Fruit fly (Drosophila melanogaster) whole organism, embryonic: ENCODE results near the gene Sfxn2.

Source experiments
- Aef1 ChIP-seq: fragments of 200-800 bp; sonication (Bioruptor generic); IDR thresholded peaks from 3 replicates; pipeline ENCODE4 v1.3.6; 2022; ENCODE audit warnings: missing biosample characterization, missing genetic modification characterization
- Asciz ChIP-seq: fragments of 200-800 bp; sonication (Bioruptor generic); optimal IDR thresholded peaks from 2 replicates; lab custom pipeline; 2017; ENCODE audit warnings: missing biosample characterization, mild to moderate bottlenecking, missing genetic modification characterization, missing genetic modification reagents
- BEAF-32 ChIP-seq: fragments of 200-800 bp; sonication (Bioruptor generic); optimal IDR thresholded peaks from 3 replicates; lab custom pipeline; 2017; ENCODE audit warnings: missing biosample characterization, missing genetic modification characterization, mild to moderate bottlenecking, moderate library complexity, missing genetic modification reagents
- CG1024 ChIP-seq: fragments of 200-800 bp; sonication (Bioruptor generic); IDR thresholded peaks from 2 replicates; pipeline ENCODE4 v1.3.6; 2022; ENCODE audit warnings: missing biosample characterization, missing genetic modification characterization
- CG11695 ChIP-seq: fragments of 200-800 bp; sonication (Bioruptor generic); IDR thresholded peaks from 3 replicates; pipeline ENCODE4 v1.3.6; 2022; ENCODE audit warnings: missing biosample characterization, missing genetic modification characterization
- CG11696 ChIP-seq: fragments of 200-800 bp; sonication (Bioruptor generic); IDR thresholded peaks from 2 replicates; pipeline ENCODE4 v1.3.6; 2022; ENCODE audit warnings: missing biosample characterization, missing genetic modification characterization
- CG13287 ChIP-seq: fragments of 200-800 bp; sonication (Bioruptor generic); IDR thresholded peaks from 2 replicates; pipeline ENCODE4 v1.3.6; 2022; ENCODE audit warnings: missing biosample characterization, missing genetic modification characterization; ENCODE audit not compliant: partially characterized antibody
- CG13296 ChIP-seq: fragments of 200-800 bp; sonication (Bioruptor generic); optimal IDR thresholded peaks from 3 replicates; lab custom pipeline; 2018; ENCODE audit warnings: missing biosample characterization, mild to moderate bottlenecking, missing genetic modification characterization
- CG15269 ChIP-seq: fragments of 200-800 bp; sonication (Bioruptor generic); optimal IDR thresholded peaks from 2 replicates; lab custom pipeline; 2018; ENCODE audit warnings: missing biosample characterization, mild to moderate bottlenecking, missing genetic modification characterization, moderate library complexity
- CG15601 ChIP-seq: fragments of 200-800 bp; sonication (Bioruptor generic); optimal IDR thresholded peaks from 3 replicates; lab custom pipeline; 2019; ENCODE audit warnings: missing biosample characterization, mild to moderate bottlenecking, missing genetic modification characterization, moderate library complexity
- CG15696 ChIP-seq: fragments of 200-800 bp; sonication (Bioruptor generic); optimal IDR thresholded peaks from 2 replicates; lab custom pipeline; 2019; ENCODE audit warnings: missing biosample characterization, mild to moderate bottlenecking, missing genetic modification characterization, moderate library complexity
- CG1647 ChIP-seq: fragments of 200-800 bp; sonication (Bioruptor generic); optimal IDR thresholded peaks from 3 replicates; lab custom pipeline; 2016; ENCODE audit warnings: missing biosample characterization, missing genetic modification characterization
- CG2199 ChIP-seq: fragments of 200-800 bp; sonication (Bioruptor generic); IDR thresholded peaks from 3 replicates; pipeline ENCODE4 v1.3.6; 2022; ENCODE audit warnings: missing biosample characterization, missing genetic modification characterization
- CG8924 ChIP-seq: fragments of 200-800 bp; optimal IDR thresholded peaks from 3 replicates; lab custom pipeline; 2019; ENCODE audit warnings: missing biosample characterization, mild to moderate bottlenecking, missing genetic modification characterization, moderate library complexity
- D19A ChIP-seq: fragments of 200-800 bp; optimal IDR thresholded peaks from 3 replicates; lab custom pipeline; 2019; ENCODE audit warnings: missing biosample characterization, mild to moderate bottlenecking, missing genetic modification characterization, moderate library complexity
- Dref ChIP-seq: fragments of 200-800 bp; sonication (Bioruptor generic); IDR thresholded peaks from 2 replicates; pipeline ENCODE4 v1.3.6; 2022; ENCODE audit warnings: missing biosample characterization, missing genetic modification characterization
- Ets65A ChIP-seq: fragments of 200-800 bp; sonication (Bioruptor generic); peaks from one replicate; lab custom pipeline; 2016; ENCODE audit warnings: missing biosample characterization, missing genetic modification characterization
- Fer1 ChIP-seq: fragments of 200-800 bp; sonication (Bioruptor generic); optimal IDR thresholded peaks from 2 replicates; lab custom pipeline; 2017; ENCODE audit warnings: missing biosample characterization, mild to moderate bottlenecking, missing genetic modification characterization
- Gsc ChIP-seq: fragments of 200-800 bp; sonication (Bioruptor generic); IDR thresholded peaks from 2 replicates; pipeline ENCODE4 v1.3.6; 2022; ENCODE audit warnings: missing biosample characterization, missing genetic modification characterization
- HHEX ChIP-seq: fragments of 200-800 bp; sonication (Bioruptor generic); optimal IDR thresholded peaks from 3 replicates; lab custom pipeline; 2017; ENCODE audit warnings: missing biosample characterization, mild to moderate bottlenecking, missing genetic modification characterization, missing genetic modification reagents
- HLH3B ChIP-seq: fragments of 200-800 bp; sonication (Bioruptor generic); IDR thresholded peaks from 2 replicates; pipeline ENCODE4 v1.3.6; 2022; ENCODE audit warnings: missing biosample characterization, missing genetic modification characterization
- Med ChIP-seq: fragments of 200-800 bp; sonication (Bioruptor generic); peaks from one replicate; lab custom pipeline; 2016; ENCODE audit warnings: missing biosample characterization, missing genetic modification characterization, mild to moderate bottlenecking, inconsistent platforms, moderate library complexity
- Rfx ChIP-seq: fragments of 200-800 bp; sonication (Bioruptor generic); IDR thresholded peaks from 2 replicates; pipeline ENCODE4 v1.3.6; 2022; ENCODE audit warnings: missing biosample characterization, missing genetic modification characterization
- abd-A ChIP-seq: fragments of 200-800 bp; sonication (Bioruptor generic); optimal IDR thresholded peaks from 3 replicates; lab custom pipeline; 2019; ENCODE audit warnings: missing biosample characterization, mild to moderate bottlenecking, missing genetic modification characterization, moderate library complexity
- chinmo ChIP-seq: fragments of 200-800 bp; sonication (Bioruptor generic); IDR thresholded peaks from 4 replicates; pipeline ENCODE4 v1.3.6; 2022; ENCODE audit warnings: missing biosample characterization, missing genetic modification characterization; ENCODE audit not compliant: partially characterized antibody
- ci ChIP-seq: fragments of 200-800 bp; sonication (Bioruptor generic); IDR thresholded peaks from 3 replicates; pipeline ENCODE4 v1.3.6; 2022; ENCODE audit warnings: missing biosample characterization, missing genetic modification characterization
- crol ChIP-seq: fragments of 200-800 bp; sonication (Bioruptor generic); IDR thresholded peaks from 2 replicates; pipeline ENCODE4 v1.3.6; 2022; ENCODE audit warnings: missing biosample characterization, missing genetic modification characterization
- dimm ChIP-seq: fragments of 200-800 bp; sonication (Bioruptor generic); IDR thresholded peaks from 2 replicates; pipeline ENCODE4 v1.3.6; 2022; ENCODE audit warnings: missing biosample characterization, missing genetic modification characterization
- disco-r ChIP-seq: fragments of 200-800 bp; sonication (Bioruptor generic); optimal IDR thresholded peaks from 2 replicates; lab custom pipeline; 2016; ENCODE audit warnings: missing biosample characterization, missing genetic modification characterization
- eyg ChIP-seq: fragments of 200-800 bp; sonication (Bioruptor generic); optimal IDR thresholded peaks from 3 replicates; lab custom pipeline; 2016; ENCODE audit warnings: missing biosample characterization, missing genetic modification characterization
- gcm2 ChIP-seq: fragments of 200-800 bp; sonication (Bioruptor generic); optimal IDR thresholded peaks from 2 replicates; lab custom pipeline; 2016; ENCODE audit warnings: missing biosample characterization, missing genetic modification characterization
- lab ChIP-seq: fragments of 200-800 bp; sonication (Bioruptor generic); optimal IDR thresholded peaks from 3 replicates; lab custom pipeline; 2017; ENCODE audit warnings: missing biosample characterization, missing genetic modification characterization, mild to moderate bottlenecking, moderate library complexity, missing genetic modification reagents
- pb ChIP-seq: fragments of 200-800 bp; sonication (Bioruptor generic); optimal IDR thresholded peaks from 3 replicates; lab custom pipeline; 2016; ENCODE audit warnings: missing biosample characterization, missing genetic modification characterization
- phol ChIP-seq: fragments of 200-800 bp; sonication (Bioruptor generic); optimal IDR thresholded peaks from 3 replicates; lab custom pipeline; 2018; ENCODE audit warnings: missing biosample characterization, mild to moderate bottlenecking, missing genetic modification characterization, moderate library complexity
- ranshi ChIP-seq: fragments of 200-800 bp; sonication (Bioruptor generic); IDR thresholded peaks from 2 replicates; pipeline ENCODE4 v1.3.6; 2022; ENCODE audit warnings: missing biosample characterization, missing genetic modification characterization
- sd ChIP-seq: fragments of 200-800 bp; sonication (Bioruptor generic); optimal IDR thresholded peaks from 3 replicates; lab custom pipeline; 2018; ENCODE audit warnings: missing biosample characterization, mild to moderate bottlenecking, missing genetic modification characterization, moderate library complexity
- sima ChIP-seq: fragments of 200-800 bp; sonication (Bioruptor generic); optimal IDR thresholded peaks from 2 replicates; lab custom pipeline; 2016; ENCODE audit warnings: missing biosample characterization, missing genetic modification characterization
- sr ChIP-seq: fragments of 200-800 bp; sonication (Bioruptor generic); IDR thresholded peaks from 3 replicates; pipeline ENCODE4 v1.3.6; 2022; ENCODE audit warnings: missing biosample characterization, missing genetic modification characterization
- sug ChIP-seq: fragments of 200-800 bp; optimal IDR thresholded peaks from 2 replicates; lab custom pipeline; 2019; ENCODE audit warnings: missing biosample characterization, mild to moderate bottlenecking, missing genetic modification characterization, moderate library complexity
- unc-4 ChIP-seq: fragments of 200-800 bp; sonication (Bioruptor generic); IDR thresholded peaks from 2 replicates; pipeline ENCODE4 v1.3.6; 2022; ENCODE audit warnings: missing biosample characterization, missing genetic modification characterization; ENCODE audit not compliant: partially characterized antibody
- vfl ChIP-seq: fragments of 200-800 bp; sonication (Bioruptor generic); optimal IDR thresholded peaks from 2 replicates; lab custom pipeline; 2016; ENCODE audit warnings: missing biosample characterization, missing genetic modification characterization
- zfh1 ChIP-seq: fragments of 200-800 bp; sonication (Bioruptor generic); IDR thresholded peaks from 3 replicates; pipeline ENCODE4 v1.3.6; 2022; ENCODE audit warnings: missing biosample characterization, missing genetic modification characterization

Gene Sfxn2

DNA sequence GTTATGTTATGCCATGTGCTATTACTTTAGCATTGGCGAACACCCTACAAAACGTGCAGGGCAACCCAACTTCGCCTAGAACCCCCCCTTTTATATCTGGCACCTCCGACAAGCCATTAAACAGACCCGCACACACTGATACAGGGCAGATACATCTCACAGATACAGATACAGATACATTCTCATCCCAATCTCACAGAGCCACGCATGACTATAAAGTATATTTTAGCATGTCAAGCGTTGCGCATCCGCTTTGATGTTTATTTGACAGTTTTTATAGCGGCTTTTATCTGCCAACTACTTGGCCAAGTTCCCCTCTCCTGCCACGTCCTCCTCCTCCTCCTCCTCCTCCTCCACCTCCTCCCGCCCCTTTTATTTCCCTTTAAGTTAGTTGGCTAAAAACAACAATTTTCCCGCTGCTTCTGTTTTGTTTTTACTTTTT is 43.6 kb upstream of the Sfxn2 start (continued):
- no peak for TF ChIP-seq HLH3B (GFP tag; lab: Robert Waterston, UW)
- no peak for TF ChIP-seq Gsc (GFP tag; lab: Robert Waterston, UW)
- TF ChIP-seq D19A (tag; lab: Kevin White, UChicago): peak; percentile 39
- peak; percentile 94 for TF ChIP-seq abd-A (tag; lab: Kevin White, UChicago)
- no peak for TF ChIP-seq zfh1 (GFP tag; lab: Robert Waterston, UW)
- TF ChIP-seq CG13296 (GFP tag; lab: Kevin White, UChicago): peak; percentile 14
- no peak for TF ChIP-seq ranshi
- peak; percentile 1 for TF ChIP-seq sug (tag; lab: Kevin White, UChicago)
- no peak for TF ChIP-seq CG1647 (GFP tag; lab: Kevin White, UChicago)
- TF ChIP-seq CG15601 (tag; lab: Kevin White, UChicago): no peak
- TF ChIP-seq phol (tag; lab: Kevin White, UChicago): no peak
- TF ChIP-seq gcm2: no peak
- no peak for TF ChIP-seq eyg (GFP tag; lab: Kevin White, UChicago)
- peak; percentile 36 for TF ChIP-seq CG15269 (tag; lab: Kevin White, UChicago)
- no peak for TF ChIP-seq CG13287 (GFP tag; lab: Robert Waterston, UW)
- no peak for TF ChIP-seq sima (GFP tag; lab: Kevin White, UChicago)
- no peak for TF ChIP-seq disco-r (GFP tag; lab: Kevin White, UChicago)
- no peak for TF ChIP-seq CG1024
- no peak for TF ChIP-seq CG8924 (tag; lab: Kevin White, UChicago)
- no peak for TF ChIP-seq CG11696 (GFP tag; lab: Robert Waterston, UW)
- TF ChIP-seq chinmo (GFP tag; lab: Robert Waterston, UW): 0 out of 4 replicates have a peak, but pooled peaks have one; percentile 71
- 0 out of 3 replicates have a peak, but pooled peaks have one; percentile 28 for TF ChIP-seq sr (GFP tag; lab: Robert Waterston, UW)
- TF ChIP-seq Dref (GFP tag; lab: Robert Waterston, UW): no peak
- TF ChIP-seq Asciz (GFP tag; lab: Kevin White, UChicago): no peak
- TF ChIP-seq unc-4: no peak
- TF ChIP-seq vfl (GFP tag; lab: Kevin White, UChicago): no peak
- TF ChIP-seq BEAF-32 (GFP tag; lab: Kevin White, UChicago): no peak
- no peak for TF ChIP-seq Fer1 (GFP tag; lab: Kevin White, UChicago)
- peak; percentile 30; the same call in 1 of the 3 replicates for TF ChIP-seq Aef1
- TF ChIP-seq dimm: no peak
- TF ChIP-seq, all 482 proteins: peak for 29

DNA sequence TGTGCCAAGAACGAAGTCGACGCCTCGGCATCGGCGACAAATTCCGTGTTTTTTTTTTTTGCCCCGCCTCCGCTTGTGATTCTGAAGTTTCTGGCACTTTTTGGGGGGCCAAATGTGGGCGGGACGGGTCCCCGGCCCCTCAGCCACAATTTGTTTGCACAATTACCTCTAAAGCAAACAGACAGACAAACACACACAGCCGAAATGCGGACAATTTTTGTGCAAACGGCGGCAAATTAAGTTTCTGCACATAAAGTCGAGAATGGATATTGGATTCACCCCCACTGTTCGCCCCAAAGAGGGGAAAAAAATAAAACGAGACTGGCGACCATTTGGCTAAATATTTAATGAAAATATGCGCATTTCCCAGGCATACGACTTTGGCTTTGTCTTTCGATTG is 42.5 kb upstream of the Sfxn2 start:
- TF ChIP-seq CG2199 (GFP tag; lab: Robert Waterston, UW): peak; percentile 71; the same call in 1 of the 3 replicates
- TF ChIP-seq ci (GFP tag; lab: Robert Waterston, UW): 0 out of 3 replicates have a peak, but pooled peaks have one; percentile 25
- peak; percentile 3 for TF ChIP-seq abd-A (tag; lab: Kevin White, UChicago)
- TF ChIP-seq CG11695 (GFP tag; lab: Robert Waterston, UW): no peak
- TF ChIP-seq CG15696 (tag; lab: Kevin White, UChicago): no peak
- TF ChIP-seq lab (GFP tag; lab: Kevin White, UChicago): peak; percentile 14
- TF ChIP-seq HHEX (GFP tag; lab: Kevin White, UChicago): peak; percentile 1
- peak; percentile 56 for TF ChIP-seq Ets65A (GFP tag; lab: Kevin White, UChicago)
- 0 out of 3 replicates have a peak, but pooled peaks have one; percentile 26 for TF ChIP-seq zfh1 (GFP tag; lab: Robert Waterston, UW)
- 0 out of 2 replicates have a peak, but pooled peaks have one; percentile 6 for TF ChIP-seq crol (GFP tag; lab: Robert Waterston, UW)
- 0 out of 2 replicates have a peak, but pooled peaks have one; percentile 11 for TF ChIP-seq Rfx
- peak; percentile 69 for TF ChIP-seq Med
- peak; percentile 31 for TF ChIP-seq sd (tag; lab: Kevin White, UChicago)
- no peak for TF ChIP-seq pb (GFP tag; lab: Kevin White, UChicago)
- TF ChIP-seq sr (GFP tag; lab: Robert Waterston, UW): peak; percentile 64
